Worm (Caenorhabditis elegans): ENCODE data around the gene mpc-1.
A peak's percentile ranks its signal among the peaks of the same experiment; 100 is the strongest.

Gene mpc-1

DNA sequence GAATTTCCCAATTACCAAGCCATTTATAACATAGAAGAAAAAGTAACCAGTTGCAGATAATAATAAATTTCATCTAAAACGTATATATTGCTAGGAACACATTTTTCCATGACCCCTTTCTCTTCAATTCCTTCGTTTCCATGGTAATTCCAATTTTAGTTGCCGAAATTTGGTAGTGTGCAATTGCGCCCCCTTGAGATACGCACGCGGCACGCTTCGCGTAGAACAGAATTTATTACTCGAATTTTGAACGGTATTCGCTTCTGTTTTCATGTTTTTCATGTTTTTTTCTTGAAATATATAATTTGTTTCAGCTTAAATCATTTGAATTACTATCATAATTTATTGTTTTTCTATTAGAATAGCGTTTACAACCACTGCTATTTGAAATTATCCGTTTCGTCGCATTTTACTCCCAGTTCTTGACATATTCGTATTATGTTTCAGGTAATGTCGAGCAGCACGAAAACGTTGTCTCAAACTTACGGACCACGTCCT is 8.9 kb upstream of the mpc-1 start, which contains the start of the genes R07E5.17 and snfc-5:
TSS of gene R07E5.17 (minus strand) at position 98 of the 498 bp plus-strand sequence.
TSS of gene snfc-5 (plus strand) at position 448 of the 498 bp plus-strand sequence.
- no peak for TF ChIP-seq lag-1 (GFP tag; IDR thresholded peaks at IDR 0.05)
- no peak for TF ChIP-seq pha-4 (tag; optimal IDR thresholded peaks at IDR 0.05)
- TF ChIP-seq rcor-1 (GFP tag; IDR thresholded peaks at IDR 0.05), result no peak
- TF ChIP-seq hmg-1.2 (GFP tag; IDR thresholded peaks at IDR 0.05), result peak; percentile 15; the same call in 1 of the 2 replicates
- no peak for TF ChIP-seq cebp-2 (GFP tag; IDR thresholded peaks at IDR 0.05)
- TF ChIP-seq rpc-1 (optimal IDR thresholded peaks at IDR 0.05), result no peak
- no peak for TF ChIP-seq rpc-1 (tag; optimal IDR thresholded peaks at IDR 0.05)
- TF ChIP-seq ceh-27 (GFP tag; optimal IDR thresholded peaks at IDR 0.05), result no peak
- no peak for TF ChIP-seq T26A5.8 (tag; optimal IDR thresholded peaks at IDR 0.05)
- no peak for TF ChIP-seq aptf-2 (GFP tag; conservative IDR thresholded peaks at IDR 0.05)
- TF ChIP-seq dpl-1 (GFP tag; optimal IDR thresholded peaks at IDR 0.05), result no peak
- peak; percentile 68 for TF ChIP-seq attf-5 (GFP tag; optimal IDR thresholded peaks at IDR 0.05)
- TF ChIP-seq gei-17 (GFP tag; optimal IDR thresholded peaks at IDR 0.05), result no peak
- no peak for TF ChIP-seq tlf-1 (GFP tag; optimal IDR thresholded peaks at IDR 0.05)
- TF ChIP-seq K12H6.12 (tag; optimal IDR thresholded peaks at IDR 0.05), result no peak
- TF ChIP-seq hlh-12 (tag; optimal IDR thresholded peaks at IDR 0.05), result no peak
- peak; percentile 32 for TF ChIP-seq F23B12.7 (tag; optimal IDR thresholded peaks at IDR 0.05; ENCODE audit: insufficient read depth)
- no peak for TF ChIP-seq Y53G8AR.9 (GFP tag; conservative IDR thresholded peaks at IDR 0.05)
- no peak for TF ChIP-seq F10E7.11 (tag; optimal IDR thresholded peaks at IDR 0.05)
- no peak for TF ChIP-seq nhr-120 (GFP tag; IDR thresholded peaks at IDR 0.05)
- no peak for TF ChIP-seq egl-18 (GFP tag; IDR thresholded peaks at IDR 0.05)
- no peak for TF ChIP-seq madf-10 (tag; optimal IDR thresholded peaks at IDR 0.05)
- TF ChIP-seq ceh-100 (GFP tag; IDR thresholded peaks at IDR 0.05), result no peak
- TF ChIP-seq F57C9.4 (tag; optimal IDR thresholded peaks at IDR 0.05), result no peak
- no peak for TF ChIP-seq lsl-1 (GFP tag; optimal IDR thresholded peaks at IDR 0.05)
- TF ChIP-seq snpc-4 (GFP tag; optimal IDR thresholded peaks at IDR 0.05), result no peak
- no peak for TF ChIP-seq snpc-4 (tag; optimal IDR thresholded peaks at IDR 0.05)
- no peak for TF ChIP-seq F33H1.4 (GFP tag; IDR thresholded peaks at IDR 0.05)
- TF ChIP-seq nhr-90 (tag; optimal IDR thresholded peaks at IDR 0.05), result no peak
- no peak for TF ChIP-seq rec-8 (tag; optimal IDR thresholded peaks at IDR 0.05)
- TF ChIP-seq dox-1 (GFP tag; IDR thresholded peaks at IDR 0.05), result 0 out of 2 replicates have a peak, but pooled peaks have one; percentile 28
- TF ChIP-seq repo-1 (tag; optimal IDR thresholded peaks at IDR 0.05), result no peak
- TF ChIP-seq mcd-1 (GFP tag; IDR thresholded peaks at IDR 0.05), result 0 out of 2 replicates have a peak, but pooled peaks have one; percentile 22
- no peak for TF ChIP-seq K11D2.4 (GFP tag; IDR thresholded peaks at IDR 0.05)
- no peak for TF ChIP-seq zfh-2 (GFP tag; conservative IDR thresholded peaks at IDR 0.05)
- no peak for TF ChIP-seq ztf-25 (GFP tag; IDR thresholded peaks at IDR 0.05)
- TF ChIP-seq B0019.2 (GFP tag; conservative IDR thresholded peaks at IDR 0.05), result no peak
- no peak for TF ChIP-seq nhr-179 (tag; optimal IDR thresholded peaks at IDR 0.05)
- TF ChIP-seq akir-1 (GFP tag; optimal IDR thresholded peaks at IDR 0.05), result no peak
- TF ChIP-seq ceh-40 (GFP tag; IDR thresholded peaks at IDR 0.05), result no peak
- TF ChIP-seq ccch-3 (GFP tag; optimal IDR thresholded peaks at IDR 0.05), result no peak
- TF ChIP-seq ztf-3 (GFP tag; optimal IDR thresholded peaks at IDR 0.05), result no peak
- no peak for TF ChIP-seq athp-1 (tag; optimal IDR thresholded peaks at IDR 0.05)
- no peak for TF ChIP-seq Y53F4B.3 (GFP tag; IDR thresholded peaks at IDR 0.05)
- TF ChIP-seq lin-26 (GFP tag; IDR thresholded peaks at IDR 0.05), result no peak
- no peak for TF ChIP-seq F39B2.1 (GFP tag; IDR thresholded peaks at IDR 0.05)
- TF ChIP-seq egl-44 (GFP tag; IDR thresholded peaks at IDR 0.05), result no peak
- no peak for TF ChIP-seq F22D6.2 (tag; optimal IDR thresholded peaks at IDR 0.05)
- TF ChIP-seq lin-40 (tag; optimal IDR thresholded peaks at IDR 0.05), result no peak
- TF ChIP-seq madf-3 (GFP tag; IDR thresholded peaks at IDR 0.05), result peak; percentile 92

All from whole organism, young adult.